Fruit fly (Drosophila melanogaster) S2 (cell line): ENCODE data around the gene CG9903.

Experiments used
- CG8478 ChIP-seq: fragments of >200 bp; optimal IDR thresholded peaks from 2 replicates; lab custom pipeline; 2018
- CTCF ChIP-seq, 2 experiments: fragments of >200 bp; optimal IDR thresholded peaks; 2 replicates each; lab custom pipeline; 2018

DNA sequence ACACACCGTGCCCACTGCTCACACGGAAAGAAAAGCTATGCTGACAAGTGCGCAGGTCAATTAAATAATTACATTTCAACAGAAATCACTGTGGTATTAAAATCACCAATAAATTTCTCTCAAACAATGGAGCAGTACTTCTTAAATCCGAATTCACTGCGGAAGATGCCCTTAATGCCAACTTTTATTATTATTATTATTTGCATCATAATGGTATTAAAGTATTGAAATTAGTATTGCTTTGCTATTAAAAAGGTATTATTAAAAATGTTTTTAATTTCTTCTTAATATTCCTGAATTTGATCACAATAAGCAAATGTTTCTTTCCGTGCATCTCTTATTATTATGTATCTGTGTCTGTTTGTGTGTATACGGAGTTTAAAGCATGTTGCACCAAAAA is 39.3 kb upstream of the CG9903 start:
- TF ChIP-seq CG8478 (lab: Kevin White, UChicago), result no peak
- TF ChIP-seq CTCF (optimal IDR thresholded peaks at IDR 0.05; lab: Kevin White, UChicago), result no peak
